Worm (Caenorhabditis elegans) whole organism, L4 larva: ENCODE measurements around the gene rnr-2.

Experiments
- F44E2.7 ChIP-seq: fragments of 200-800 bp; sonication (Bioruptor generic); IDR thresholded peaks from 2 replicates; pipeline ENCODE4 v2.1.2; 2022; ENCODE audit warnings: missing genetic modification characterization, missing compliant biosample characterization
- F49E8.2 ChIP-seq: sonication (generic microtip); optimal IDR thresholded peaks from 2 replicates; lab custom pipeline; 2016; ENCODE audit warnings: missing compliant biosample characterization, mild to moderate bottlenecking, missing genetic modification characterization, borderline replicate concordance
- ZK337.2 ChIP-seq: fragments of 200-800 bp; sonication (Bioruptor generic); IDR thresholded peaks from 2 replicates; pipeline ENCODE4 v1.3.6; 2022; ENCODE audit warnings: missing genetic modification reagents, missing genetic modification characterization, missing compliant biosample characterization
- aha-1 ChIP-seq: fragments of 150-350 bp; peaks from one replicate; lab custom pipeline; 2014; ENCODE audit warnings: missing biosample characterization, missing genetic modification characterization
- arid-1 ChIP-seq: fragments of 200-800 bp; sonication (Bioruptor generic); conservative IDR thresholded peaks from 2 replicates; pipeline ENCODE4 v1.3.6; 2022; ENCODE audit warnings: missing genetic modification reagents, missing genetic modification characterization, missing compliant biosample characterization
- attf-4 ChIP-seq: sonication (generic microtip); optimal IDR thresholded peaks from 3 replicates; lab custom pipeline; 2017; ENCODE audit warnings: missing biosample characterization, missing genetic modification characterization
- ceh-20 ChIP-seq: fragments of 200-800 bp; sonication (Bioruptor generic); IDR thresholded peaks from 2 replicates; pipeline ENCODE4 v1.3.6; 2022; ENCODE audit warnings: missing genetic modification reagents, missing genetic modification characterization, missing compliant biosample characterization
- ceh-44 ChIP-seq: fragments of 200-800 bp; sonication (Bioruptor generic); IDR thresholded peaks from 2 replicates; pipeline ENCODE4 v1.3.6; 2022; ENCODE audit warnings: missing genetic modification reagents, missing genetic modification characterization, missing compliant biosample characterization
- ceh-62 ChIP-seq: sonication (generic microtip); optimal IDR thresholded peaks from 2 replicates; lab custom pipeline; 2017; ENCODE audit warnings: missing biosample characterization, missing genetic modification characterization
- ces-1 ChIP-seq: fragments of 150-350 bp; sonication (generic microtip); optimal IDR thresholded peaks from 4 replicates; lab custom pipeline; 2014; ENCODE audit warnings: missing biosample characterization, missing genetic modification reagents, missing genetic modification characterization
- daf-16 ChIP-seq, 3 experiments: sonication (generic microtip); optimal IDR thresholded peaks; 2 replicates each; lab custom pipeline; 2016 to 2017; ENCODE audit warnings: missing genetic modification characterization in 3 of 3, missing genetic modification reagents in 3 of 3, mild to moderate bottlenecking in 2 of 3, missing compliant biosample characterization in 2 of 3, missing biosample characterization in 1 of 3, moderate library complexity in 1 of 3
- daf-19 ChIP-seq: fragments of 200-800 bp; sonication (Bioruptor generic); conservative IDR thresholded peaks from 2 replicates; pipeline ENCODE4 v1.3.6; 2022; ENCODE audit warnings: missing genetic modification characterization, missing compliant biosample characterization
- gei-8 ChIP-seq: fragments of 200-800 bp; sonication (Bioruptor generic); optimal IDR thresholded peaks from 2 replicates; lab custom pipeline; 2018; ENCODE audit warnings: mild to moderate bottlenecking, missing genetic modification characterization, missing compliant biosample characterization
- hif-1 ChIP-seq, 2 experiments: sonication (generic microtip); optimal IDR thresholded peaks; 2 replicates each; lab custom pipeline; 2016 to 2017; ENCODE audit warnings: missing compliant biosample characterization in 2 of 2, missing genetic modification characterization in 2 of 2, missing genetic modification reagents in 2 of 2, missing genotype in 2 of 2, mild to moderate bottlenecking in 1 of 2
- jun-1 ChIP-seq: fragments of 150-350 bp; optimal IDR thresholded peaks from 2 replicates; lab custom pipeline; 2014; ENCODE audit warnings: missing biosample characterization, missing genetic modification reagents, missing genetic modification characterization
- lim-7 ChIP-seq: fragments of 200-800 bp; sonication (Bioruptor generic); IDR thresholded peaks from 2 replicates; pipeline ENCODE4 v1.3.6; 2022; ENCODE audit warnings: missing genetic modification characterization, missing compliant biosample characterization
- lin-15B ChIP-seq: fragments of 150-350 bp; sonication (generic microtip); optimal IDR thresholded peaks from 3 replicates; lab custom pipeline; 2014; ENCODE audit warnings: missing biosample characterization, missing genetic modification characterization
- lin-29 ChIP-seq: fragments of 200-800 bp; sonication (Bioruptor generic); IDR thresholded peaks from 2 replicates; pipeline ENCODE4 v1.3.6; 2022; ENCODE audit warnings: missing genetic modification reagents, missing genetic modification characterization, missing compliant biosample characterization
- mdl-1 ChIP-seq, 2 experiments: fragments of 150-350 bp in 1 of 2; sonication (generic microtip) in 1 of 2; optimal IDR thresholded peaks; 2 replicates each; lab custom pipeline; 2014 to 2017; ENCODE audit warnings: missing biosample characterization in 2 of 2, missing genetic modification characterization in 2 of 2
- mdt-29 ChIP-seq: fragments of 200-800 bp; sonication (Bioruptor generic); IDR thresholded peaks from 2 replicates; pipeline ENCODE4 v1.3.6; 2022; ENCODE audit warnings: missing genetic modification reagents, missing genetic modification characterization, missing compliant biosample characterization
- mep-1 ChIP-seq: fragments of 150-350 bp; sonication (generic microtip); optimal IDR thresholded peaks from 3 replicates; lab custom pipeline; 2014; ENCODE audit warnings: missing biosample characterization, missing genetic modification characterization
- mes-2 ChIP-seq: sonication (generic microtip); optimal IDR thresholded peaks from 2 replicates; lab custom pipeline; 2016; ENCODE audit warnings: missing genotype, mild to moderate bottlenecking, missing genetic modification characterization, missing compliant biosample characterization; ENCODE audit not compliant: poor library complexity, severe bottlenecking
- nhr-11 ChIP-seq: fragments of 150-350 bp; optimal IDR thresholded peaks from 2 replicates; lab custom pipeline; 2014; ENCODE audit warnings: missing biosample characterization, missing genetic modification characterization
- nhr-237 ChIP-seq: sonication (generic microtip); optimal IDR thresholded peaks from 2 replicates; lab custom pipeline; 2017; ENCODE audit warnings: missing biosample characterization, missing genetic modification characterization
- nhr-42 ChIP-seq: fragments of 200-800 bp; sonication (Bioruptor generic); IDR thresholded peaks from 2 replicates; pipeline ENCODE4 v1.3.6; 2022; ENCODE audit warnings: missing genetic modification characterization, missing compliant biosample characterization
- nhr-48 ChIP-seq: sonication (generic microtip); optimal IDR thresholded peaks from 2 replicates; lab custom pipeline; 2016; ENCODE audit warnings: mild to moderate bottlenecking, missing genetic modification characterization, missing compliant biosample characterization
- pha-4 ChIP-seq, 2 experiments: fragments of 150-350 bp in 1 of 2; fragments of 200-800 bp in 1 of 2; sonication (Bioruptor generic) in 1 of 2; IDR thresholded peaks in 1 of 2; optimal IDR thresholded peaks in 1 of 2; 2 replicates each; pipeline versions ENCODE4 v1.3.6 to Lab custom; 2014 to 2022; ENCODE audit warnings: missing genetic modification characterization in 2 of 2, missing genetic modification reagents in 2 of 2, missing biosample characterization in 1 of 2, missing compliant biosample characterization in 1 of 2
- php-3 ChIP-seq: fragments of 200-800 bp; sonication (Bioruptor generic); IDR thresholded peaks from 2 replicates; pipeline ENCODE4 v1.3.6; 2022; ENCODE audit warnings: missing genetic modification reagents, missing genetic modification characterization, missing compliant biosample characterization
- tag-97 ChIP-seq: fragments of 200-800 bp; sonication (Bioruptor generic); IDR thresholded peaks from 2 replicates; pipeline ENCODE4 v1.3.6; 2022; ENCODE audit warnings: missing genetic modification characterization, missing compliant biosample characterization
- unc-62 ChIP-seq, 3 experiments: fragments of 150-350 bp in 1 of 3; sonication (generic microtip); optimal IDR thresholded peaks in 2 of 3; peaks in 1 of 3; 1 replicate in 1 of 3; 2 replicates in 2 of 3; lab custom pipeline; 2014 to 2017; ENCODE audit warnings: missing biosample characterization in 3 of 3, missing genetic modification characterization in 3 of 3, missing genetic modification reagents in 3 of 3, missing genotype in 1 of 3
- zag-1 ChIP-seq: fragments of 150-350 bp; optimal IDR thresholded peaks from 2 replicates; lab custom pipeline; 2014; ENCODE audit warnings: missing biosample characterization, missing genetic modification characterization
- zfp-2 ChIP-seq: sonication (generic microtip); optimal IDR thresholded peaks from 2 replicates; lab custom pipeline; 2016; ENCODE audit warnings: mild to moderate bottlenecking, missing genetic modification characterization, missing compliant biosample characterization
- zfp-3 ChIP-seq: fragments of 200-800 bp; sonication (Bioruptor generic); conservative IDR thresholded peaks from 2 replicates; pipeline ENCODE4 v1.3.6; 2022; ENCODE audit warnings: missing genetic modification reagents, missing genetic modification characterization, missing compliant biosample characterization
- ztf-7 ChIP-seq: fragments of 150-350 bp; optimal IDR thresholded peaks from 2 replicates; lab custom pipeline; 2014; ENCODE audit warnings: missing biosample characterization, missing genetic modification characterization

Gene rnr-2

DNA sequence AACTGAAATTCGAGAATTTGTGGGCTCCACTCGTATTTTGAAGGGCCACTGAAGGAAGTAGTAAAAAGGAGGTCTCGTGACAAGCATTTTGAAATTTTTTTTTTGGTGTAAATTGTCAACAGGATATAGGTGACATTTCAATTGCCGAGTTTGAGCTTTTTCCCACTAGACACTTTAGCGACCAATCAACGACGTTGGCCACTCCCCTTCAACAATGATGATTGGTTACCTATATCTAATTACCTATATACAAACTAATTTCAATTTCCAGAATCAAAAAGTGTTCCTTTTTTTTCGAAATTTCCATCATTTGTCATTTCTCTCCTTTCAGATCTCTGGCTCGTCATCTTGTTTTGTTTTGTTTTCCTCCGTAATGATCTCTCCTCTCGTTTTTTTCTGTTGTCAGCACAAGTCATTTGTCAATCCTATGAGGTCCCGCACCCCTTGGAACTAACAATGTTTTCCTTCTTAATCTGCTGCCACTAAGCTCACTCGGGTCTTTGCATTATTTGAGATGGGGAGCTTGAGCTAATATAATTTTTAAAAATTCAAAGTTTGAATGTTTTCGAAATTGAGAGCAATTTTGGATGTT is 13.3 kb upstream of the rnr-2 start:
- no peak for TF ChIP-seq pha-4 (GFP tag; IDR thresholded peaks at IDR 0.05; lab: Robert Waterston, UW)
- TF ChIP-seq pha-4 (tag; optimal IDR thresholded peaks at IDR 0.05; lab: Kevin White, UChicago): no peak
- no peak for TF ChIP-seq mep-1 (tag; lab: Kevin White, UChicago)
- TF ChIP-seq zfp-3 (GFP tag; lab: Robert Waterston, UW): no peak
- no peak for TF ChIP-seq ZK337.2 (GFP tag; lab: Robert Waterston, UW)
- no peak for TF ChIP-seq gei-8 (GFP tag; lab: Kevin White, UChicago)
- TF ChIP-seq unc-62 (GFP tag; optimal IDR thresholded peaks at IDR 0.05 in 1 of 2; lab: Kevin White, UChicago): no peak
- TF ChIP-seq unc-62 (tag; optimal IDR thresholded peaks at IDR 0.05; lab: Kevin White, UChicago): no peak
- no peak for TF ChIP-seq aha-1 (tag; lab: Kevin White, UChicago)
- TF ChIP-seq daf-16 (GFP tag; optimal IDR thresholded peaks at IDR 0.05; lab: Kevin White, UChicago): no peak
- TF ChIP-seq daf-16 (tag; optimal IDR thresholded peaks at IDR 0.05; lab: Kevin White, UChicago): no peak
- no peak for TF ChIP-seq php-3 (GFP tag; lab: Robert Waterston, UW)
- TF ChIP-seq mdt-29: no peak
- TF ChIP-seq nhr-48 (tag; lab: Kevin White, UChicago): no peak
- TF ChIP-seq mes-2: no peak
- no peak for TF ChIP-seq daf-19

DNA sequence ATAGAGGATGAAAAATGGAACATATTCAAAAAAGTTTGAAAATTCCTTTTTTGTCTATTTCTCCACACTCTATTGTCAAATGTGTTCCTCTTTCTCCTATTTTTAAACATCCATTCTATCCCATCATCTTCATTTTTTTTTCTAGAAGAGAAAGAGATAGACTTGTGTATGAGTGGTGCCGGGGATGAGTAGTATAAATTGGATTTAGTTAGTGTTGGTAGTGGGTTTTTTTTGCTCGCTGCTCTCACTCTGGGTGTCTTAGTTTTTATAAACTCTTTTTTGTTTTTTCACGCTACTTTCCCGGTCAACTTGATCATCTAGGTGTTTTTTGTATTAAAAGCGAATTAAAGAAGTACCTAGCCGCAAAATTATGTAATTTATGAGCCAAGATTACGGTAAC is 12.5 kb upstream of the rnr-2 start:
- TF ChIP-seq ces-1 (GFP tag; lab: Kevin White, UChicago) (peak; percentile 57), ceh-62 (tag; lab: Kevin White, UChicago) (no peak)

DNA sequence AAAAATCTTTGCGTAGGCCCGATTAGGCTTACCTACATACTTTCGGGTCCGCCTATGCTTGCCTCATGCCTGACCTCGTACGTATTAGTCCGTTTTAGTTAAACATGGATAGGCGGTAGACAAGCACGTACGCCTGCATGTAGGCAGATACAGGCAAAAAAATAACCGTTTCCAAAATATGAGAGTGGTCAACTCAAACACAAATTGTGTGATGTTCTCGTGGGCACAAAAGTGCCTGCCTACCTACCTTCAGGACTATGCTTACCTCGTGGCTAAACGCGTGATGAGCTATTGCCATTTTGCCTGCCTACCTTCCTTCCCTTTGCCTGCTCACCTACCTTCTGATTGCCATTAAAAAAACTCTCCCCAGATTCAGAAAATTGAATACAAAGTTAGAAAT is 11.9 kb upstream of the rnr-2 start:
- TF ChIP-seq ceh-20 (GFP tag; lab: Robert Waterston, UW) (no peak), unc-62 (GFP tag; optimal IDR thresholded peaks at IDR 0.05 in 1 of 2; lab: Kevin White, UChicago) (peak in 1 of 2 experiments; percentile 72), unc-62 (tag; optimal IDR thresholded peaks at IDR 0.05; lab: Kevin White, UChicago) (no peak), arid-1 (GFP tag; lab: Robert Waterston, UW) (no peak), jun-1 (no peak), lin-29 (GFP tag; lab: Robert Waterston, UW) (no peak), lim-7 (GFP tag; lab: Robert Waterston, UW) (no peak), lin-15B (tag; lab: Kevin White, UChicago) (no peak), hif-1 (tag; optimal IDR thresholded peaks at IDR 0.05; lab: Kevin White, UChicago) (no peak), aha-1 (tag; lab: Kevin White, UChicago) (peak; percentile 63), nhr-42 (GFP tag; lab: Robert Waterston, UW) (no peak), tag-97 (GFP tag; lab: Robert Waterston, UW) (no peak), mdl-1 (tag; optimal IDR thresholded peaks at IDR 0.05; lab: Kevin White, UChicago) (no peak)

DNA sequence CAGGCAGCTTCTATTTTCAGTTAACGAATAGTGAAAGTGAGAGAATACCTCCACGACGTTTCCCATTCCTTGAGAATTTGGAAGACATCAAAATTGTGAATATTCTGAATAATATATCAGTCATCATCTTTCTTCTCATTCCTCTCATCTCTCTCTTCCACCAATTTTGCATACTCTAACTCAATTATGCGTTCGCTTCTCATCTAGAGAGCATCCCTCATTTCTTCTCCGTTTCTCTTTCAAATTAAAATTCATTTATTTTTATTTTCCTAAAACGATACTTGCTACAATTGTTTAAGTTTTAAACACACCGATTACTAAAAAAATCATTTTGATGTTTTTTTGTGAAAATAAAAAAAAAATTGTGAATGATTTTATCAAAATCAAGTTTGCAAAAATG is 8.4 kb upstream of the rnr-2 start:
- TF ChIP-seq ztf-7 (tag; lab: Kevin White, UChicago) (no peak), attf-4 (tag; lab: Kevin White, UChicago) (no peak), nhr-237 (tag; lab: Kevin White, UChicago) (no peak), lim-7 (GFP tag; lab: Robert Waterston, UW) (no peak), jun-1 (no peak), nhr-11 (tag; lab: Kevin White, UChicago) (no peak), ceh-44 (no peak), F49E8.2 (tag; lab: Kevin White, UChicago) (no peak), F44E2.7 (GFP tag; lab: Robert Waterston, UW) (no peak), zfp-2 (tag; lab: Kevin White, UChicago) (no peak), zag-1 (tag; lab: Kevin White, UChicago) (no peak)
